Worm (Caenorhabditis elegans) whole organism, L4 larva: Measurements from ENCODE around the gene dhs-30.

ENCODE experiments used
- aha-1 ChIP-seq: fragments of 150-350 bp; peaks from one replicate; lab custom pipeline; 2014; ENCODE audit warnings: missing biosample characterization, missing genetic modification characterization
- arid-1 ChIP-seq: fragments of 200-800 bp; sonication (Bioruptor generic); conservative IDR thresholded peaks from 2 replicates; pipeline ENCODE4 v1.3.6; 2022; ENCODE audit warnings: missing genetic modification reagents, missing genetic modification characterization, missing compliant biosample characterization
- ceh-32 ChIP-seq: sonication (generic microtip); optimal IDR thresholded peaks from 2 replicates; lab custom pipeline; 2016; ENCODE audit warnings: mild to moderate bottlenecking, missing genetic modification characterization, missing compliant biosample characterization; ENCODE audit not compliant: poor library complexity
- ceh-44 ChIP-seq: fragments of 200-800 bp; sonication (Bioruptor generic); IDR thresholded peaks from 2 replicates; pipeline ENCODE4 v1.3.6; 2022; ENCODE audit warnings: missing genetic modification reagents, missing genetic modification characterization, missing compliant biosample characterization
- ceh-82 ChIP-seq: sonication (generic microtip); optimal IDR thresholded peaks from 2 replicates; lab custom pipeline; 2017; ENCODE audit warnings: missing biosample characterization, missing genetic modification characterization
- cey-2 ChIP-seq: sonication (generic microtip); optimal IDR thresholded peaks from 3 replicates; lab custom pipeline; 2017; ENCODE audit warnings: missing genetic modification characterization, mild to moderate bottlenecking, missing compliant biosample characterization, antibody characterized with exemption, borderline replicate concordance; ENCODE audit not compliant: insufficient read depth
- dmd-6 ChIP-seq: fragments of 200-800 bp; sonication (Bioruptor generic); IDR thresholded peaks from 2 replicates; pipeline ENCODE4 v1.3.6; 2022; ENCODE audit warnings: missing genetic modification reagents, missing genetic modification characterization, missing compliant biosample characterization
- dve-1 ChIP-seq: sonication (generic microtip); optimal IDR thresholded peaks from 2 replicates; lab custom pipeline; 2017; ENCODE audit warnings: antibody characterized with exemption, mild to moderate bottlenecking, missing genetic modification characterization, missing compliant biosample characterization; ENCODE audit not compliant: insufficient read depth
- fkh-10 ChIP-seq: fragments of 150-350 bp; optimal IDR thresholded peaks from 2 replicates; lab custom pipeline; 2014; ENCODE audit warnings: missing biosample characterization, missing genetic modification reagents, missing genetic modification characterization
- hif-1 ChIP-seq, 2 experiments: sonication (generic microtip); optimal IDR thresholded peaks; 2 replicates each; lab custom pipeline; 2016 to 2017; ENCODE audit warnings: missing compliant biosample characterization in 2 of 2, missing genetic modification characterization in 2 of 2, missing genetic modification reagents in 2 of 2, missing genotype in 2 of 2, mild to moderate bottlenecking in 1 of 2
- jun-1 ChIP-seq: fragments of 150-350 bp; optimal IDR thresholded peaks from 2 replicates; lab custom pipeline; 2014; ENCODE audit warnings: missing biosample characterization, missing genetic modification reagents, missing genetic modification characterization
- lin-29 ChIP-seq: fragments of 200-800 bp; sonication (Bioruptor generic); IDR thresholded peaks from 2 replicates; pipeline ENCODE4 v1.3.6; 2022; ENCODE audit warnings: missing genetic modification reagents, missing genetic modification characterization, missing compliant biosample characterization
- lin-38 ChIP-seq: fragments of 200-800 bp; sonication (Bioruptor generic); IDR thresholded peaks from 2 replicates; pipeline ENCODE4 v1.3.6; 2022; ENCODE audit warnings: missing genetic modification reagents, missing genetic modification characterization, missing compliant biosample characterization
- lin-39 ChIP-seq: fragments of 150-350 bp; optimal IDR thresholded peaks from 2 replicates; lab custom pipeline; 2014; ENCODE audit warnings: missing biosample characterization, missing genetic modification reagents, missing genetic modification characterization
- lsy-2 ChIP-seq, 2 experiments: fragments of 150-350 bp in 1 of 2; sonication (generic microtip) in 1 of 2; optimal IDR thresholded peaks; 2 replicates each; lab custom pipeline; 2014 to 2017; ENCODE audit warnings: missing biosample characterization in 2 of 2, missing genetic modification characterization in 2 of 2
- madf-9 ChIP-seq: fragments of 200-800 bp; sonication (Bioruptor generic); conservative IDR thresholded peaks from 2 replicates; pipeline ENCODE4 v1.3.6; 2022; ENCODE audit warnings: missing genetic modification reagents, missing genetic modification characterization, missing compliant biosample characterization
- mes-2 ChIP-seq: sonication (generic microtip); optimal IDR thresholded peaks from 2 replicates; lab custom pipeline; 2016; ENCODE audit warnings: missing genotype, mild to moderate bottlenecking, missing genetic modification characterization, missing compliant biosample characterization; ENCODE audit not compliant: poor library complexity, severe bottlenecking
- nhr-10 ChIP-seq: fragments of 150-350 bp; optimal IDR thresholded peaks from 2 replicates; lab custom pipeline; 2014; ENCODE audit warnings: missing biosample characterization, missing genetic modification characterization
- nhr-25 ChIP-seq: sonication (generic microtip); optimal IDR thresholded peaks from 2 replicates; lab custom pipeline; 2017; ENCODE audit warnings: missing genetic modification characterization, mild to moderate bottlenecking, missing compliant biosample characterization, antibody characterized with exemption, moderate library complexity, borderline replicate concordance; ENCODE audit not compliant: insufficient read depth
- nhr-76 ChIP-seq: fragments of 150-350 bp; optimal IDR thresholded peaks from 2 replicates; lab custom pipeline; 2014; ENCODE audit warnings: missing biosample characterization, missing genetic modification characterization
- nhr-77 ChIP-seq: fragments of 150-350 bp; optimal IDR thresholded peaks from 2 replicates; lab custom pipeline; 2014; ENCODE audit warnings: missing biosample characterization, missing genetic modification characterization
- pqm-1 ChIP-seq: sonication (generic microtip); optimal IDR thresholded peaks from 2 replicates; lab custom pipeline; 2017; ENCODE audit warnings: missing biosample characterization, missing genetic modification characterization
- snpc-1.2 ChIP-seq: fragments of 200-800 bp; sonication (Bioruptor generic); IDR thresholded peaks from 2 replicates; pipeline ENCODE4 v1.3.6; 2022; ENCODE audit warnings: missing genetic modification reagents, missing genetic modification characterization, missing compliant biosample characterization
- spr-1 ChIP-seq: sonication (generic microtip); optimal IDR thresholded peaks from 2 replicates; lab custom pipeline; 2016; ENCODE audit warnings: mild to moderate bottlenecking, missing genetic modification characterization, missing compliant biosample characterization
- tag-97 ChIP-seq: fragments of 200-800 bp; sonication (Bioruptor generic); IDR thresholded peaks from 2 replicates; pipeline ENCODE4 v1.3.6; 2022; ENCODE audit warnings: missing genetic modification characterization, missing compliant biosample characterization
- unc-62 ChIP-seq, 3 experiments: fragments of 150-350 bp in 1 of 3; sonication (generic microtip); optimal IDR thresholded peaks in 2 of 3; peaks in 1 of 3; 1 replicate in 1 of 3; 2 replicates in 2 of 3; lab custom pipeline; 2014 to 2017; ENCODE audit warnings: missing biosample characterization in 3 of 3, missing genetic modification characterization in 3 of 3, missing genetic modification reagents in 3 of 3, missing genotype in 1 of 3
- zag-1 ChIP-seq: fragments of 150-350 bp; optimal IDR thresholded peaks from 2 replicates; lab custom pipeline; 2014; ENCODE audit warnings: missing biosample characterization, missing genetic modification characterization
- ztf-7 ChIP-seq: fragments of 150-350 bp; optimal IDR thresholded peaks from 2 replicates; lab custom pipeline; 2014; ENCODE audit warnings: missing biosample characterization, missing genetic modification characterization

dhs-30 gene

ce11 chrX:17237439-17237838 lies 1.8 kb upstream of the dhs-30 start, which contains the start of gene T25G12.11:
TSS of gene T25G12.11 (minus strand) at chrX:17237539.
- TF ChIP-seq ztf-7 (tag; lab: Kevin White, UChicago), result no peak
- TF ChIP-seq aha-1 (tag; lab: Kevin White, UChicago), result peak; percentile 3

ce11 chrX:17234988-17235387 lies 650 bp downstream of the dhs-30 start:
- TF ChIP-seq nhr-76 (tag; lab: Kevin White, UChicago), result no peak
- no peak for TF ChIP-seq zag-1 (tag; lab: Kevin White, UChicago)
- TF ChIP-seq ceh-32, result no peak
- TF ChIP-seq aha-1 (tag; lab: Kevin White, UChicago), result peak; percentile 99
- no peak for TF ChIP-seq spr-1 (tag; lab: Kevin White, UChicago)

ce11 chrX:17233248-17233647 lies 2.4 kb downstream of the dhs-30 start:
- peak; percentile 27; the same call in 1 of the 2 replicates for TF ChIP-seq lin-38 (GFP tag; lab: Robert Waterston, UW)

ce11 chrX:17231348-17231747 lies 4.3 kb downstream of the dhs-30 start, which contains the start of gene T25G12.3:
TSS of gene T25G12.3 (plus strand) at chrX:17231648.
- TF ChIP-seq lin-39 (tag; lab: Kevin White, UChicago) (no peak), jun-1 (tag; lab: Kevin White, UChicago) (no peak), cey-2 (no peak), nhr-25 (tag; lab: Kevin White, UChicago) (no peak), tag-97 (no peak), hif-1 (tag; optimal IDR thresholded peaks at IDR 0.05; lab: Kevin White, UChicago) (no peak), dve-1 (tag; lab: Kevin White, UChicago) (no peak), mes-2 (no peak), lsy-2 (tag; optimal IDR thresholded peaks at IDR 0.05; lab: Kevin White, UChicago) (no peak), nhr-77 (tag; lab: Kevin White, UChicago) (no peak), unc-62 (GFP tag; optimal IDR thresholded peaks at IDR 0.05 in 1 of 2; lab: Kevin White, UChicago) (no peak), unc-62 (tag; optimal IDR thresholded peaks at IDR 0.05; lab: Kevin White, UChicago) (no peak), dmd-6 (no peak), ceh-82 (no peak), nhr-76 (tag; lab: Kevin White, UChicago) (no peak), snpc-1.2 (GFP tag; lab: Robert Waterston, UW) (no peak), ceh-44 (GFP tag; lab: Robert Waterston, UW) (no peak)
- TF ChIP-seq, all 104 proteins: peak for 0

ce11 chrX:17230108-17230507 lies 5.5 kb downstream of the dhs-30 start, which contains the start of gene T25G12.6:
TSS of gene T25G12.6 (minus strand) at chrX:17230208.
- TF ChIP-seq aha-1 (tag; lab: Kevin White, UChicago), result peak; percentile 0
- no peak for TF ChIP-seq lin-29 (GFP tag; lab: Robert Waterston, UW)
- no peak for TF ChIP-seq fkh-10

- TF ChIP-seq jun-1 (tag; lab: Kevin White, UChicago) (no peak), pqm-1 (tag; lab: Kevin White, UChicago) (no peak), unc-62 (GFP tag; optimal IDR thresholded peaks at IDR 0.05 in 1 of 2; lab: Kevin White, UChicago) (peak in 1 of 2 experiments; percentile 97), unc-62 (tag; optimal IDR thresholded peaks at IDR 0.05; lab: Kevin White, UChicago) (no peak), aha-1 (tag; lab: Kevin White, UChicago) (peak; percentile 6), madf-9 (GFP tag; lab: Robert Waterston, UW) (no peak), arid-1 (GFP tag; lab: Robert Waterston, UW) (no peak), nhr-10 (tag; lab: Kevin White, UChicago) (no peak)
- TF ChIP-seq, all 104 proteins: peak for 2
Observed at ce11 chrX:17227376-17227775, 8.3 kb downstream of the dhs-30 start.
